Worm (Caenorhabditis elegans) whole organism, late embryonic: ENCODE measurements around the gene F58E2.5.

Experiments used
- ceh-19 ChIP-seq: fragments of 200-800 bp; sonication (Bioruptor generic); optimal IDR thresholded peaks from 2 replicates; lab custom pipeline; 2018; ENCODE audit warnings: mild to moderate bottlenecking, missing genetic modification characterization, missing compliant biosample characterization
- sox-4 ChIP-seq: sonication (generic microtip); optimal IDR thresholded peaks from 2 replicates; lab custom pipeline; 2017; ENCODE audit warnings: mild to moderate bottlenecking, missing genetic modification characterization, inconsistent platforms, missing compliant biosample characterization
- unc-55 ChIP-seq: sonication (generic microtip); optimal IDR thresholded peaks from 2 replicates; lab custom pipeline; 2017; ENCODE audit warnings: missing biosample characterization, missing genetic modification reagents, missing genetic modification characterization

- no peak for TF ChIP-seq sox-4 (tag; lab: Kevin White, UChicago)
- no peak for TF ChIP-seq unc-55 (GFP tag; lab: Kevin White, UChicago)
- no peak for TF ChIP-seq ceh-19 (GFP tag; lab: Kevin White, UChicago)
Observed at ce11 chrIV:3482195-3482959, 37.7 kb downstream of the F58E2.5 start, which contains the start of gene srz-82.
